Worm (Caenorhabditis elegans) whole organism, L2 larva: ENCODE data around the gene ints-5.

Experiments used
- C34F6.9 ChIP-seq: fragments of 150-350 bp; optimal IDR thresholded peaks from 2 replicates; lab custom pipeline; 2014; ENCODE audit warnings: missing biosample characterization, missing genetic modification characterization
- F13H6.1 ChIP-seq: sonication (generic microtip); optimal IDR thresholded peaks from 2 replicates; lab custom pipeline; 2016; ENCODE audit warnings: missing genetic modification characterization, missing compliant biosample characterization
- R02D3.7 ChIP-seq: fragments of 150-350 bp; optimal IDR thresholded peaks from 2 replicates; lab custom pipeline; 2014; ENCODE audit warnings: missing biosample characterization, missing genetic modification characterization
- Y55F3AM.14 ChIP-seq: fragments of 200-800 bp; sonication (Bioruptor generic); optimal IDR thresholded peaks from 2 replicates; lab custom pipeline; 2018; ENCODE audit warnings: mild to moderate bottlenecking, missing genetic modification characterization, missing compliant biosample characterization
- aly-2 ChIP-seq: fragments of 150-350 bp; optimal IDR thresholded peaks from 2 replicates; lab custom pipeline; 2014; ENCODE audit warnings: missing biosample characterization, missing genetic modification characterization
- ama-1 ChIP-seq: fragments of 150-350 bp; optimal IDR thresholded peaks from 2 replicates; lab custom pipeline; 2018; ENCODE audit warnings: inconsistent platforms
- blmp-1 ChIP-seq: sonication (generic microtip); optimal IDR thresholded peaks from 2 replicates; lab custom pipeline; 2017; ENCODE audit warnings: missing genetic modification characterization, mild to moderate bottlenecking, missing compliant biosample characterization, antibody characterized with exemption, moderate library complexity; ENCODE audit not compliant: insufficient read depth
- ceh-16 ChIP-seq: fragments of 150-350 bp; optimal IDR thresholded peaks from 2 replicates; lab custom pipeline; 2014; ENCODE audit warnings: missing biosample characterization, missing genetic modification characterization
- ceh-82 ChIP-seq: fragments of 150-350 bp; optimal IDR thresholded peaks from 2 replicates; lab custom pipeline; 2014; ENCODE audit warnings: missing biosample characterization, missing genetic modification characterization
- crh-2 ChIP-seq: sonication (generic microtip); optimal IDR thresholded peaks from 2 replicates; lab custom pipeline; 2017; ENCODE audit warnings: missing biosample characterization, missing genetic modification characterization
- dmd-4 ChIP-seq: sonication (generic microtip); optimal IDR thresholded peaks from 2 replicates; lab custom pipeline; 2017; ENCODE audit warnings: missing biosample characterization, missing genetic modification characterization
- egl-27 ChIP-seq: sonication (generic microtip); optimal IDR thresholded peaks from 3 replicates; lab custom pipeline; 2017; ENCODE audit warnings: missing biosample characterization, missing genetic modification reagents, missing genetic modification characterization
- gmeb-1 ChIP-seq: fragments of 150-350 bp; optimal IDR thresholded peaks from 2 replicates; lab custom pipeline; 2014; ENCODE audit warnings: missing biosample characterization, missing genetic modification characterization
- lin-11 ChIP-seq: fragments of 150-350 bp; sonication (generic microtip); optimal IDR thresholded peaks from 2 replicates; lab custom pipeline; 2014; ENCODE audit warnings: missing biosample characterization, missing genetic modification characterization, inconsistent platforms, mixed read lengths
- lin-13 ChIP-seq: fragments of 150-350 bp; optimal IDR thresholded peaks from 2 replicates; lab custom pipeline; 2014; ENCODE audit warnings: missing biosample characterization, missing genetic modification reagents, missing genetic modification characterization
- lsy-2 ChIP-seq, 2 experiments: fragments of 150-350 bp in 1 of 2; sonication (generic microtip) in 1 of 2; optimal IDR thresholded peaks; 2 replicates each; lab custom pipeline; 2014 to 2017; ENCODE audit warnings: missing biosample characterization in 2 of 2, missing genetic modification characterization in 2 of 2
- mab-5 ChIP-seq: fragments of 150-350 bp; optimal IDR thresholded peaks from 2 replicates; lab custom pipeline; 2014; ENCODE audit warnings: missing biosample characterization, missing genetic modification characterization
- mbf-1 ChIP-seq: sonication (generic microtip); optimal IDR thresholded peaks from 2 replicates; lab custom pipeline; 2017; ENCODE audit warnings: missing biosample characterization, missing genetic modification characterization
- mdl-1 ChIP-seq, 2 experiments: fragments of 150-350 bp in 1 of 2; sonication (generic microtip) in 1 of 2; optimal IDR thresholded peaks; 2 replicates each; lab custom pipeline; 2017; ENCODE audit warnings: missing biosample characterization in 2 of 2, missing genetic modification characterization in 2 of 2
- nhr-11 ChIP-seq: fragments of 150-350 bp; optimal IDR thresholded peaks from 2 replicates; lab custom pipeline; 2014; ENCODE audit warnings: missing biosample characterization, missing genetic modification characterization
- nhr-129 ChIP-seq: fragments of 150-350 bp; optimal IDR thresholded peaks from 2 replicates; lab custom pipeline; 2014; ENCODE audit warnings: missing biosample characterization, missing genetic modification characterization
- nhr-21 ChIP-seq: fragments of 150-350 bp; optimal IDR thresholded peaks from 2 replicates; lab custom pipeline; 2014; ENCODE audit warnings: missing biosample characterization, missing genetic modification characterization
- nhr-23 ChIP-seq: fragments of 150-350 bp; optimal IDR thresholded peaks from 2 replicates; lab custom pipeline; 2014; ENCODE audit warnings: missing biosample characterization, missing genetic modification reagents, missing genetic modification characterization
- nhr-25 ChIP-seq: fragments of 150-350 bp; sonication (generic microtip); optimal IDR thresholded peaks from 3 replicates; lab custom pipeline; 2014; ENCODE audit warnings: missing biosample characterization, missing genetic modification characterization
- nhr-77 ChIP-seq: fragments of 150-350 bp; optimal IDR thresholded peaks from 2 replicates; lab custom pipeline; 2014; ENCODE audit warnings: missing biosample characterization, missing genetic modification characterization
- sem-4 ChIP-seq: fragments of 150-350 bp; optimal IDR thresholded peaks from 2 replicates; lab custom pipeline; 2014; ENCODE audit warnings: missing biosample characterization, missing genetic modification reagents, missing genetic modification characterization
- sma-3 ChIP-seq: sonication (generic microtip); optimal IDR thresholded peaks from 2 replicates; lab custom pipeline; 2016; ENCODE audit warnings: missing genetic modification reagents, missing genetic modification characterization, missing compliant biosample characterization
- snpc-4 ChIP-seq: fragments of 150-350 bp; optimal IDR thresholded peaks from 2 replicates; lab custom pipeline; 2014; ENCODE audit warnings: missing biosample characterization, missing genetic modification characterization
- unc-39 ChIP-seq: fragments of 150-350 bp; optimal IDR thresholded peaks from 2 replicates; lab custom pipeline; 2014; ENCODE audit warnings: missing biosample characterization, missing genetic modification characterization
- unc-55 ChIP-seq: fragments of 150-350 bp; sonication (generic microtip); optimal IDR thresholded peaks from 3 replicates; lab custom pipeline; 2014; ENCODE audit warnings: missing biosample characterization, missing genetic modification reagents, missing genetic modification characterization
- unc-62 ChIP-seq: fragments of 150-350 bp; optimal IDR thresholded peaks from 2 replicates; lab custom pipeline; 2014; ENCODE audit warnings: missing biosample characterization, missing genetic modification reagents, missing genetic modification characterization
- zag-1 ChIP-seq: fragments of 150-350 bp; optimal IDR thresholded peaks from 2 replicates; lab custom pipeline; 2014; ENCODE audit warnings: missing biosample characterization, missing genetic modification characterization
- ztf-1 ChIP-seq: fragments of 200-800 bp; sonication (Bioruptor generic); conservative IDR thresholded peaks from 2 replicates; pipeline ENCODE4 v1.3.6; 2022; ENCODE audit warnings: missing genetic modification characterization, missing compliant biosample characterization
- ztf-11 ChIP-seq: sonication (generic microtip); optimal IDR thresholded peaks from 2 replicates; lab custom pipeline; 2017; ENCODE audit warnings: missing biosample characterization, missing genetic modification characterization
- ztf-4 ChIP-seq: fragments of 150-350 bp; optimal IDR thresholded peaks from 2 replicates; lab custom pipeline; 2014; ENCODE audit warnings: missing biosample characterization, missing genetic modification characterization

ints-5 gene

DNA sequence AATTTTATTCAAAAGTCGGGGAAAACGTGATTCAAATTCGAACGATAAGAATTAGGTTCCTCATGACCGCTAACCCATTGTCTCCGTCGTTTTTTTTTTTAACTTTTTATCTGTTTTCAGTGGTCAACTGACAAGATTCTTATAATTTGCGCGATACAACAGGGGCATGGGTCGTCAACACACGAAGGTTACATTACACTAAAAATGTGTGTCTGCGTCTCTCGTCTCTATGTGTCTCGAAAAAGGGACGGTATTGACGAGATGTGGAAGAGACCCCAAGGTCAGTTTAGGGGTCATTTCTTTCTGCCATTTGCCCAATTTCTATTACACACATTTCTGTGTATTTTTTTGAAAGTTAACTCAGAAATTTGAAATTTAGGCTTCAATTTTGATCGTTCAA, 35.7 kb downstream of the ints-5 start:
- TF ChIP-seq aly-2 (tag; lab: Kevin White, UChicago) (no peak), mdl-1 (tag; optimal IDR thresholded peaks at IDR 0.05; lab: Kevin White, UChicago) (no peak), blmp-1 (tag; lab: Kevin White, UChicago) (peak; percentile 28), nhr-25 (tag; lab: Kevin White, UChicago) (peak; percentile 77), mab-5 (tag; lab: Kevin White, UChicago) (no peak), nhr-77 (tag; lab: Kevin White, UChicago) (no peak), crh-2 (tag; lab: Kevin White, UChicago) (peak; percentile 2), nhr-129 (tag; lab: Kevin White, UChicago) (peak; percentile 9), nhr-21 (tag; lab: Kevin White, UChicago) (no peak), lin-13 (GFP tag; lab: Kevin White, UChicago) (peak; percentile 9)

DNA sequence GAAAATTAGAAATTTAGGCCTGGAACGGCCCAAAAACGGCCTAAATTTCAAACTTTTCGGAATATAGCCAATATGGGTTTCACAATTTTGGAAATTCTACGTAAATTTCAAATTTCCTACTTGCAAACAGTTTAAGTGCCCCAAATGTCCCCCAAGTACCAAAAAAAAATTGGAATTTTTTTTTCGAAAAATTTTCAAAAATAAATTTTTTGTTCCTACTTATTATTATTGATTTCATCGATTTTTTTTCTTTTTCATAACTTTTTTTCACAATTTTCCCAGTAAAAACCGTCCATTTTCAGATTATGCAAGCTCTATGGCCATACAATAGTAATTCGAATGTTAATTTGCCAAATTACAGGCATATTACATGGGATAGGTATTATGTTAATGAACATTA, 37.8 kb downstream of the ints-5 start, which contains the start of gene Y51A2D.21:
TSS of gene Y51A2D.21 (plus strand) at position 301 of the 400 bp plus-strand sequence.
- TF ChIP-seq ztf-11 (tag; lab: Kevin White, UChicago) (no peak), ceh-16 (tag; lab: Kevin White, UChicago) (no peak), mbf-1 (tag; lab: Kevin White, UChicago) (no peak), nhr-25 (tag; lab: Kevin White, UChicago) (no peak), ama-1 (lab: Kevin White, UChicago) (no peak), lin-11 (tag; lab: Kevin White, UChicago) (no peak)
- TF ChIP-seq, all 48 proteins: peak for 0

DNA sequence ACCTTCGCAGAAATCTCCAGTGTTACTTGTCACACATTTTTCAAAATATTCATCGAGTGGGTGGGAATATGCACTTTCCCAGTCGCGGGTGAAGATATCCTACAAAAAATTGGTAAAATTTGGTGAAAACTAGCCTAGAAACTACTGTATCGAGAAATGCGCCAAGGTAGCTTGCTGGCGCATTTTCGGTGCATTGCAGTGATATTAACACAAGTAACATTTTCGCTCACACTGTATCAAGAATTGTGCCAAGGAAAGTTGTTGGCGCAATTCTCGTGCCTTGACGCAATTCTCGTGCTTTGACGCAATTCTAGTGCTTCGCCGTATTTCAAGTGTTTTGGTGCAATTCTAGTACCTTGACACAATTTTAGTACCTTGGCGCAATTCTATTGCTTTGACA, 39.4 kb downstream of the ints-5 start:
- TF ChIP-seq ama-1 (lab: Kevin White, UChicago): no peak
- no peak for TF ChIP-seq unc-62
- TF ChIP-seq lin-13 (GFP tag; lab: Kevin White, UChicago): peak; percentile 54
- peak; percentile 63 for TF ChIP-seq nhr-25 (tag; lab: Kevin White, UChicago)
- TF ChIP-seq crh-2 (tag; lab: Kevin White, UChicago): no peak
- TF ChIP-seq snpc-4: no peak
- TF ChIP-seq gmeb-1: no peak
- TF ChIP-seq zag-1: no peak
- no peak for TF ChIP-seq nhr-21 (tag; lab: Kevin White, UChicago)
- peak; percentile 26 to 32 for TF ChIP-seq lsy-2 (tag; optimal IDR thresholded peaks at IDR 0.05; lab: Kevin White, UChicago)
- TF ChIP-seq ztf-1 (GFP tag; lab: Robert Waterston, UW): 0 out of 2 replicates have a peak, but pooled peaks have one; percentile 16
- peak; percentile 60 for TF ChIP-seq Y55F3AM.14 (GFP tag; lab: Kevin White, UChicago)

DNA sequence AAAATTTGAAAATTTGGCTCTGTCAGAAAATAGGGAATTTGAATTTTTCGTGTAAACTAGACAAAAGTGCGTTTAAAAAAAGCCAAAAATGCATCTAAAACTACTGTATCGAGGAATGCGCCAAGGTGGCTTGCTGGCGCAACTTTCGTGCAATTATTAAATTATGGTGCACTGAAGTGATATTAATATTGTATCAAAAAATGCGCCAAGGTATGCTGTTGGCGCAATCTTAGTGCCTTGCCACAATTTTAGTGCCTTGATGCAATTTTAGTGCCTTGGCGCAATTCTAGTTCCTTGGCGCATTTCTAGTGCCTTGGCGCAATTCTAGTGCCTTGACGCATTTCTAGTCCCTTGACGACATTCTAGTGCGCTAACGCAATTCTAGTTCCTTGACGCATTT, 41.3 kb downstream of the ints-5 start:
- TF ChIP-seq aly-2 (tag; lab: Kevin White, UChicago) (no peak), ztf-11 (tag; lab: Kevin White, UChicago) (no peak), nhr-77 (tag; lab: Kevin White, UChicago) (no peak), R02D3.7 (no peak), unc-55 (GFP tag; lab: Kevin White, UChicago) (no peak), nhr-129 (tag; lab: Kevin White, UChicago) (no peak), lin-13 (GFP tag; lab: Kevin White, UChicago) (no peak), ztf-4 (tag; lab: Kevin White, UChicago) (no peak), C34F6.9 (tag; lab: Kevin White, UChicago) (no peak), egl-27 (tag; lab: Kevin White, UChicago) (no peak)
- TF ChIP-seq, all 48 proteins: peak for 0

DNA sequence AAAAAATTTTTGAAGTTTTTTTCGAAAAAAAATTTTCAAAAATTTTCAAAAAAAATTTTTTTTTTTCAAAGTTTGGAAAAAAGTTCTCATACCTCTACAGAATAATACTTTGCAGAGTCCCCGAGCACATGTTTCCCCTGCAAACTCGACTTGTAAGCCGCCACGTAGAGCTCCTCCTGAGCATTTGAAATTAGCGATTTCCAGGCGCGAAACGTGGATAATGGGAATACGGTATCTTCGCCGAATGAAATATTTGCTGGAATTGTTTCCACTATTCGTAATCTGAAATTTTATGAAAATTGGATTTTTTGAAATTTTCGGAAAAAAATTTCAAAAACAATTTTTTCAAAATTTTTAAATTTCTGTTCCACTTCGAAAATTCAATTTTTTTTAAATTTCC, 42.4 kb downstream of the ints-5 start:
- TF ChIP-seq sem-4 (tag; lab: Kevin White, UChicago) (no peak), ceh-82 (tag; lab: Kevin White, UChicago) (no peak), F13H6.1 (no peak), mdl-1 (tag; optimal IDR thresholded peaks at IDR 0.05; lab: Kevin White, UChicago) (no peak), egl-27 (tag; lab: Kevin White, UChicago) (no peak), dmd-4 (no peak), unc-62 (no peak), sma-3 (GFP tag; lab: Kevin White, UChicago) (no peak), nhr-23 (tag; lab: Kevin White, UChicago) (no peak), nhr-21 (tag; lab: Kevin White, UChicago) (no peak), nhr-11 (tag; lab: Kevin White, UChicago) (no peak), snpc-4 (no peak), unc-39 (tag; lab: Kevin White, UChicago) (no peak)
